Worm (Caenorhabditis elegans): ENCODE results near the gene clec-208.

DNA sequence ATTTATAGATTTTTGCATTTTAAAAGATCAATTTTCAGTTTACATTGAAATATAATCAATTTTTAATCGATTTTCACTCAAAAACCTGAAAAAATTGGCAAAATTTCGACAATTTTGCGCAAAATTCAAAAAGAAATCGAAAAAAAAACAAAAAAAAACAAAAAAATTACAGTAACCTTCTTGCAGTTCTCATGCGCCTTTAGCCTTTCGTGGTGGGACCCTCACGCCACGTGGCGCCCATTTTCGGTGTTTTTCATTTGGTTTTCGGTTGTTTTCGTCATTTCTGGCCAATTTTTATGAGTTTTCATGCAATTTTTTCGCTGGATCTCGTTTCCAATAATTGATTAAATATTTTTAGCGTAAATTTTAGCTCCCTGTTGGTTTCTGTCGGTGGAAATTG, 30.3 kb upstream of the clec-208 start:
- TF ChIP-seq elt-1 (tag; optimal IDR thresholded peaks at IDR 0.05; ENCODE audit: borderline replicate concordance, insufficient read depth) (no peak), mep-1 (tag; optimal IDR thresholded peaks at IDR 0.05) (no peak), nhr-76 (tag; optimal IDR thresholded peaks at IDR 0.05) (no peak), lsy-2 (tag; optimal IDR thresholded peaks at IDR 0.05) (no peak), nhr-237 (tag; optimal IDR thresholded peaks at IDR 0.05) (no peak), elt-3 (tag; optimal IDR thresholded peaks at IDR 0.05) (no peak), unc-62 (GFP tag; optimal IDR thresholded peaks at IDR 0.05) (no peak)
